Fruit fly (Drosophila melanogaster): ENCODE measurements around the gene Act5C.
A peak's percentile ranks its signal among the peaks of the same experiment; 100 is the strongest.

The Act5C gene

DNA sequence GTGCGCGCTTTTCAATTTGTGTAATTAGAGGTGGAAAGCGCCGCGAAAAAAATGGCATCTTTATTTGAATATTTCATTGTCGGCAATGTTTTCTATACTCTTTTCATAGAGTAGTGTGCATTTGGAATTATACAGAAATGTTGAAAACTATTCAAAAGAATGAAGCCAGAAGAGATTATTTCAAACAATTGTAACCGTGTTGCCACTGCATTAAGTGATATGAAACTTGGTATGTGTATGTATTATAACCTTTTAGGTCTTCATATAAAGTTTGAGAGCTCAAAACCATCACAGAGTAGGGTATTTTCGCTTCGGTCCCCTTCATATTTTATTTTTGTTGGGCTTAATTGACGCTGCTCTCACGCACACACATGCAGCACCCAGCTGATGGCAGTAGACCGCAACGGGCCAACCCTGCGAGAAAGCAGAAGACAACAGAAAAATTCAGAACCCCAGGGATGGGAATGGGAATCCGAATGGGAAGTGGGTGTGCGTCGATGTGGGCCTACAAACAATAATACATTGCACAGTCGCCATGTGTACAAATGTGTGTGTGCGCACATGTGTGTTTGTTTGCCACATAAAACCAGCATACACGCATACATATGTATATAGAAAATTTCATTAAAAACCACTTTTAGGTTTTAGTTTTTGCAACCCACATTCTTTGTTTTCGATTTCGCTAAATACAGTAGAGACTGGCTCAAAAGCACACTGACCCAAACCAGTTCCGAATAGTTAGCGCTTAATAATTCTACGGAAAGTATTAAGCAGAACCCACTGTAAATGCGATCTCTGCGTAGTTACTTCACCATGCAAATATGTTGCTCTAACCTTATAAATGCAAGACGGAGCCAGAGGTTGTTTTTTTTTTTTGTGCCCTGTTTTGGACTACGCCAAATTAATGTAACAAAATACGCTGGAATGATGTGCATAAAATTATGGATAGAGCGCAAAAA lies 5.9 kb upstream of the Act5C start (continued):
- TF ChIP-seq Vsx1 (GFP tag; optimal IDR thresholded peaks at IDR 0.05): no peak
- no peak for TF ChIP-seq Dfd (GFP tag; optimal IDR thresholded peaks at IDR 0.05)
- TF ChIP-seq Dip2 (GFP tag; IDR thresholded peaks at IDR 0.05): no peak
- no peak for TF ChIP-seq fd64A (GFP tag; optimal IDR thresholded peaks at IDR 0.05)
- no peak for TF ChIP-seq CG13775 (GFP tag; optimal IDR thresholded peaks at IDR 0.05)
- no peak for TF ChIP-seq Hsf (GFP tag; optimal IDR thresholded peaks at IDR 0.05)
- no peak for TF ChIP-seq CG10543 (GFP tag; optimal IDR thresholded peaks at IDR 0.05)
- no peak for TF ChIP-seq CG12104 (GFP tag; optimal IDR thresholded peaks at IDR 0.05)
- TF ChIP-seq CG18262 (tag; optimal IDR thresholded peaks at IDR 0.05): peak; percentile 27
- no peak for TF ChIP-seq al (GFP tag; IDR thresholded peaks at IDR 0.05)
- no peak for TF ChIP-seq Sin3A (optimal IDR thresholded peaks at IDR 0.05)
- TF ChIP-seq Hr78 (GFP tag; optimal IDR thresholded peaks at IDR 0.05): no peak
- TF ChIP-seq exex (tag; optimal IDR thresholded peaks at IDR 0.05): no peak
- no peak for TF ChIP-seq shn (GFP tag; optimal IDR thresholded peaks at IDR 0.05)
- peak; percentile 9 for TF ChIP-seq CG1602 (GFP tag; optimal IDR thresholded peaks at IDR 0.05)
- TF ChIP-seq B-H2 (GFP tag; optimal IDR thresholded peaks at IDR 0.05): no peak
- TF ChIP-seq E2f2 (GFP tag; IDR thresholded peaks at IDR 0.05): no peak
- TF ChIP-seq Dip3 (GFP tag; optimal IDR thresholded peaks at IDR 0.05): no peak
- no peak for TF ChIP-seq pb (GFP tag; optimal IDR thresholded peaks at IDR 0.05)
- no peak for TF ChIP-seq jigr1 (GFP tag; IDR thresholded peaks at IDR 0.05)
- TF ChIP-seq CG7928 (GFP tag; optimal IDR thresholded peaks at IDR 0.05): no peak
- TF ChIP-seq Doc3 (GFP tag; IDR thresholded peaks at IDR 0.05; ENCODE audit: partially characterized antibody): no peak
- TF ChIP-seq grn (GFP tag; optimal IDR thresholded peaks at IDR 0.05): no peak
- no peak for TF ChIP-seq Stat92E (GFP tag; optimal IDR thresholded peaks at IDR 0.05)
- no peak for TF ChIP-seq CG7786 (GFP tag; optimal IDR thresholded peaks at IDR 0.05)
- no peak for TF ChIP-seq CG1647 (GFP tag; optimal IDR thresholded peaks at IDR 0.05)
- TF ChIP-seq p53 (GFP tag; optimal IDR thresholded peaks at IDR 0.05): no peak
- no peak for TF ChIP-seq Optix (GFP tag; IDR thresholded peaks at IDR 0.05)
- TF ChIP-seq Jarid2 (GFP tag; optimal IDR thresholded peaks at IDR 0.05): no peak
- TF ChIP-seq tgo (GFP tag; IDR thresholded peaks at IDR 0.05): no peak
- peak; percentile 25 for TF ChIP-seq CG7839 (tag; optimal IDR thresholded peaks at IDR 0.05)
- TF ChIP-seq pnt (GFP tag; optimal IDR thresholded peaks at IDR 0.05): no peak
- TF ChIP-seq fru (optimal IDR thresholded peaks at IDR 0.05): no peak
- TF ChIP-seq CG4730 (GFP tag; IDR thresholded peaks at IDR 0.05): no peak
- TF ChIP-seq CG15696 (tag; optimal IDR thresholded peaks at IDR 0.05): no peak
- TF ChIP-seq CG14667 (GFP tag; IDR thresholded peaks at IDR 0.05): no peak
- peak; percentile 24 for TF ChIP-seq slp2 (GFP tag; optimal IDR thresholded peaks at IDR 0.05)
- peak; percentile 44 for TF ChIP-seq CG9932 (GFP tag; IDR thresholded peaks at IDR 0.05)
- no peak for TF ChIP-seq BEAF-32 (GFP tag; optimal IDR thresholded peaks at IDR 0.05)
- TF ChIP-seq Hr39 (optimal IDR thresholded peaks at IDR 0.05): no peak
- no peak for TF ChIP-seq Dll (GFP tag; IDR thresholded peaks at IDR 0.05; ENCODE audit: partially characterized antibody)
- no peak for TF ChIP-seq usp (GFP tag; optimal IDR thresholded peaks at IDR 0.05)
- TF ChIP-seq CG11560 (tag; IDR thresholded peaks at IDR 0.05): no peak
- no peak for TF ChIP-seq CG3838 (GFP tag; optimal IDR thresholded peaks at IDR 0.05)
- no peak for TF ChIP-seq trem (tag; optimal IDR thresholded peaks at IDR 0.05)
- peak; percentile 31 for TF ChIP-seq Sox102F (GFP tag; optimal IDR thresholded peaks at IDR 0.05)
- TF ChIP-seq CG12219 (GFP tag; optimal IDR thresholded peaks at IDR 0.05): no peak
- TF ChIP-seq CG31441 (GFP tag; IDR thresholded peaks at IDR 0.05): peak; percentile 36; the same call in 1 of the 2 replicates
- TF ChIP-seq tin (GFP tag; optimal IDR thresholded peaks at IDR 0.05): no peak
- no peak for TF ChIP-seq ase (GFP tag; IDR thresholded peaks at IDR 0.05)
- no peak for TF ChIP-seq CG2116 (GFP tag; optimal IDR thresholded peaks at IDR 0.05)

All from whole organism, embryonic.